Worm (Caenorhabditis elegans): ENCODE measurements around the gene Y116A8C.467.
A peak's percentile ranks its signal among the peaks of the same experiment; 100 is the strongest.
"Not testable (repeated sequence)": the region's sequence is repeated elsewhere in the genome, so short reads cannot be mapped to it uniquely, and the experiment has no call there.

Gene Y116A8C.467

DNA sequence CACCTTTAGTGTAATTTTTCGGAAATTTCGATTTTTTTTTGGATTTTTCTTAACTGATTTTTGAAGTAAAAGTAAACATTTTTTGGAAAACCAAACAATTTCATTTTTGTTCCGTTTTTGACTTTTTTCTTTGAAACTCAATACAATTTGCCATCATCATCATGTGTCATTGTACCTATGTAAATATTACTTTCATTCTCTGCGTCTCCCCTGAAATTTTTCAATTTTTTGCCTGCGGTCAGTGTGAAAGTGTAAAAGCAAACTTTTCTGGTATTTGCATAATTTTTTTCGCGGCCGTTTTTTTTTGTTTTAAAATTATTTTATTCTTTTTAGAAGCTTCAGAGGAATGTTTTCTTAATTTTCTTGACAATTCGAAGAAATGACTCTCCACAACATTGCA lies 30.1 kb upstream of the Y116A8C.467 start, which contains the start of gene Y116A8C.29:
TSS of gene Y116A8C.29 (plus strand) at position 328 of the 400 bp plus-strand sequence.
- no peak for TF ChIP-seq W03F9.2 (tag; optimal IDR thresholded peaks at IDR 0.05)
- TF ChIP-seq him-1 (tag; optimal IDR thresholded peaks at IDR 0.05), result no peak
- no peak for TF ChIP-seq dao-5 (tag; optimal IDR thresholded peaks at IDR 0.05)

DNA sequence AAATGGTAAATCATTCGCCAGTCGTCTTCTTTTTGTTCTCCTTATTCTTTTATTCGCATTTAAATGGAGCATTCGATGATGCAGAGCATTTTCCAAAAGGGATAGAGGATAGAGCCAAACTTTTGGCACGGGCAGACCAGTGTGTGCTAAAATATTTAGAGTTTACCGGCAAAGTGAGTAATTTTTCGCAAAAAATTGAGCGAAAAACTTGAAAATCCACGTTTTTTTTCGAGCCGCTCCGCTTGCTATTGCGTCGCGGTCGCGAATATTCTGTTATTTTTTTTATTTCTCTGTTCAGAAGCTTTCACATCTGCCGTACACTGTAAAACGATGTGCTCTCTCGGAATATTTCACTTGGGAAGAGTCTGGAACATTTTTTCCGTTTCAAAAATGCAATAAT lies 25.2 kb upstream of the Y116A8C.467 start, which contains the start of gene Y116A8C.43:
TSS of gene Y116A8C.43 (plus strand) at position 3 of the 400 bp plus-strand sequence.
- TF ChIP-seq him-1 (tag; optimal IDR thresholded peaks at IDR 0.05), result no peak
- TF ChIP-seq dao-5 (tag; optimal IDR thresholded peaks at IDR 0.05), result no peak
- no peak for TF ChIP-seq W03F9.2 (tag; optimal IDR thresholded peaks at IDR 0.05)

DNA sequence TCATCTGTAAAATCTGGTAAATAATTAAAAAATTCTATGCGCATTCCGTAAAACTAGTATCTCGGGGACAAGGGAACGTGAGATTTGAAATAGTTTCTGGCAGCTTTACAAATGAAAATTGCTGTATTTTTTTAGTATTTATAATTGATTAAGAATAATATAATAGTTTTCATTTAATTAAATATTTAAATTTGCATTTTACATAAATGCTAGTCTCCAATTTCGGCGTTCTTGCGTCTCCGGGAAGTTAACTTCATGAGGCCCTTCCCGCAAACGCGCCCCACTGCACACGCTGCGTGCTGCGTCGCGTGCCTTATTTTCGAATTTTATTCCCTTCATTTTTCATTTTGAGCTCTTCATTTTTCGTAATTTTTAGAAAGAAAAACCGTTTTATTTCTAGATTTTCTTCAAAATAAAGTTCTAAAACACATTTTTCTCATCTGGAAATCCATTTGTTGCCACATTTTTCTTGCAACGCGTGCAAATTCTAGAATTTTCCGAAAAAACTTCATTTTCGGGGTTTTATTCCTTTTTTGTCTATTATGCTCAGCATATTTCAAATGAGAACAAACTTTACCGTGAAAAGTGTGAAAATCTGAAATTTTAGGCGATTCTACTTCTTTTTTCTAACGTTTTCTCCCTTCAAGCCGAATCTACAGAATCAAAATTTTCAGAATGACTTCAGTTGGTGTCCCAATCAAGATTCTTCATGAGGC lies 23.9 kb upstream of the Y116A8C.467 start, which contains the start of the genes snx-13 and snr-1:
TSS of gene snx-13 (minus strand) at position 55 of the 716 bp plus-strand sequence.
TSS of gene snr-1 (plus strand) at position 666 of the 716 bp plus-strand sequence.
- TF ChIP-seq W03F9.2 (tag; optimal IDR thresholded peaks at IDR 0.05) (peak; percentile 89), dao-5 (tag; optimal IDR thresholded peaks at IDR 0.05) (peak; percentile 31), him-1 (tag; optimal IDR thresholded peaks at IDR 0.05) (peak; percentile 39)

DNA sequence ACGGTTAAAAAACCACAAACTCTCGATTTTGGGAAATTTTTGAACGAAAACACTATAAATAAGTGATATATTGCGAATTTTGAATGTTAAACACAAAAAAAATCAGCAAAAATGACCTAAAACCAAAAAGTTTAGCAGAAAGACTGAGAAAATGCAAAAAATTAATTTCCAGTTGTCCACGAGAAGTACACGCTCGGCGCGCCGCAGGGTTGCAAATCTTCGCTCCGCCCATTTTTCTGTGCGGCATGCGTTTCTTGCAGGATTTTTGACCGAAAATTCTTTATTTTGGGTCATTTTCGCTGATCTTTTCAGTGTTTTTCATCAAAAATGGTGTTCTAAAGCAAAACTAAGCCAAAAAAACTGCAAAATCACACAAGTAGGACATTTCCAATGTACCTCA lies 21.2 kb upstream of the Y116A8C.467 start:
- TF ChIP-seq dao-5 (tag; optimal IDR thresholded peaks at IDR 0.05) (no peak), W03F9.2 (tag; optimal IDR thresholded peaks at IDR 0.05) (no peak), him-1 (tag; optimal IDR thresholded peaks at IDR 0.05) (no peak)

DNA sequence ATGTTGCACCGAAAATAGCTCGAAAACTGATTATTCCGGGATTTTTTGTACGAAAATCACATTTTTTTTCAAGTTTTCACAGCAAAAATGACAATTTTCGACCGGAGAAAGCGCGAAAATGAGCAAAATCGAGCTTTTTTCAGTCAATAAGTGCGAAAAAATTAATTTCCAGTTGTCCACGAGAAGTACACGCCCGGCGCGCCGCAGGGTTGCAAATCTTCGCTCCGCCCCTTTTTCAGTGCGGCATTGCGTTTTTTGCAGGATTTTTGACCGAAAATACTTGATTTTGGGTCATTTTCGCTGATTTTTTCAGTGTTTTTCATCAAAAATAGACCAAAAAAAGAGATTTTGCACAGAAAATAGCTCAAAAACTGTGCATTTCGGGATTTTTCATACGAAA lies 20.7 kb upstream of the Y116A8C.467 start:
- no peak for TF ChIP-seq him-1 (tag; optimal IDR thresholded peaks at IDR 0.05)
- no peak for TF ChIP-seq dao-5 (tag; optimal IDR thresholded peaks at IDR 0.05)
- TF ChIP-seq W03F9.2 (tag; optimal IDR thresholded peaks at IDR 0.05), result no peak

DNA sequence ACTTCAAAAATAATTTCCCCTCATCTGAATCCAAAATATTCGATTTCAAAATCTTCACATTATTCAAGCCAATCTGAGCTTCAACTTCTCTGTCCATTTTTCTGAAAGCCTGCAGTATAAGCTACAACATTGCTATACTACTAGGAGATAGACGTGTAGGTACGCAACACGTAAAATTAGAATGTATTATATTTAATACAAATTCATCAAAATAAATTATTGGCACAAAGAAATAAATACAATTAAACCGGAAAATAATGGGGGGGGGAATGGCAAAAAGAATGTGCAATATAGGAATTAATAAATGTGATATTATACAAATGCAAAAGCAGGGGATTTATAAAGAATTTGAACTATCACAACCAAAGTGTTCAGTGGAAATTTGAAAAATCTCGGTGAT lies 15.0 kb upstream of the Y116A8C.467 start, which contains the start of gene Y116A8C.25:
TSS of gene Y116A8C.25 (minus strand) at position 101 of the 400 bp plus-strand sequence.
- no peak for TF ChIP-seq him-1 (tag; optimal IDR thresholded peaks at IDR 0.05)
- TF ChIP-seq W03F9.2 (tag; optimal IDR thresholded peaks at IDR 0.05), result no peak
- no peak for TF ChIP-seq dao-5 (tag; optimal IDR thresholded peaks at IDR 0.05)

DNA sequence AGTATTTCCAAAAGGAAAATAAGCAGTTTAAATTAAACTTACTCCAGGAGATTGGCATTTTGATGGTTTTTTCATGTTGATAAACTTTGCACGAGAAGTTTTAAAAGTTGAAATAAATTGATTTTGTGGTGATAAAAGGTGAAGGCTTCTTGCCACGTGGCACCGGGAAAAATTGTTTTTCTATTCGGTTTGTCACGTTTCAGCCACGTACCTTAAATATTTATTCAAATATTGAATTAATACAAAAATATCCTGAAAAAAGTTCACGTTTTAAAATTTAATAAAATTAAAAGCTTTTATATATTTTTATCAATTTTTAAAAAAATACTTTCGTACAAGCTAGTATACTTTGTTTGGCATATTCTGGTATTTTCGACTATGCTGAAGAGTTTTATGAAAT lies 7.2 kb upstream of the Y116A8C.467 start, which contains the start of gene Y116A8C.24:
TSS of gene Y116A8C.24 (minus strand) at position 101 of the 400 bp plus-strand sequence.
- not testable (repeated sequence) for TF ChIP-seq dao-5, him-1, W03F9.2 (tag; optimal IDR thresholded peaks at IDR 0.05)

DNA sequence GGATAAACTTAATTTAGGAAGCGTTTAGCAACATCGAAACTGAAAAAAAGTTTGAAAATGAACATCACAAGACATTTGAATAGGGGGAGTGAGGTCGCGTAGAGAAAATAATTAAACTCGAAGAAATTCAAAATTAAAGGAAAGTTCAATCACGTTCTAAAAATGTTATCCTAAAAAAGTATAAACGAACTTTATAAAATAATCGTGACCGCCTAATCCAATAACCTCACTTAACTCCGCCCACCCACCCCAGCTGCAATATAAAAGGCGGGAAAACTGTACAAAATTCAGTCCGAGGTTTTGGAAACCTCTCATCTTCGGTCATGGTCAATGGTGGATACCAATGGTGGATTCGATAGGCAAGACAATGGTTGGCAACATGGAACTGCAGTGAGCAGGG lies 1.3 kb upstream of the Y116A8C.467 start, which contains the start of gene Y116A8C.465:
TSS of gene Y116A8C.465 (plus strand) at position 301 of the 400 bp plus-strand sequence.
- not testable (repeated sequence) for TF ChIP-seq him-1, W03F9.2, dao-5 (tag; optimal IDR thresholded peaks at IDR 0.05)

DNA sequence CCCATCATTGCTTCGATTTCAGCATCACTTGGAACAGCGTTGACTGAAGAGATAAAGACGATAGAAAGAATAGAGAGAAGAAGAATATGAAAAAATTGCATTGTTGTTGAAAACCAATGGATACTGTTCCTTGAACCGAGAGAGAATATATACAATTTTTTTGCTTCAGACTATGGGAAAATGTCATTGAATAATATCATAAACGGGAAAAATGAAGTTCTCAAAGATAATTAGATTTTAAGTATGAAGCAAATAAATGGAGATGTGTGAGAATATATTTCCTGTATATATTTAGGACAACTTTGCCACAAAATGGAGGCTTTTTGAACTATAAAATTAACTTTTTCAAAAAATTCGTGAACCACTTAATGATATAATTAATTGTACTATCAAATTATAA lies 5.6 kb downstream of the Y116A8C.467 start, which contains the start of gene Y116A8C.44:
TSS of gene Y116A8C.44 (minus strand) at position 101 of the 400 bp plus-strand sequence.
- no peak for TF ChIP-seq dao-5 (tag; optimal IDR thresholded peaks at IDR 0.05)
- TF ChIP-seq him-1 (tag; optimal IDR thresholded peaks at IDR 0.05), result no peak
- TF ChIP-seq W03F9.2 (tag; optimal IDR thresholded peaks at IDR 0.05), result no peak

DNA sequence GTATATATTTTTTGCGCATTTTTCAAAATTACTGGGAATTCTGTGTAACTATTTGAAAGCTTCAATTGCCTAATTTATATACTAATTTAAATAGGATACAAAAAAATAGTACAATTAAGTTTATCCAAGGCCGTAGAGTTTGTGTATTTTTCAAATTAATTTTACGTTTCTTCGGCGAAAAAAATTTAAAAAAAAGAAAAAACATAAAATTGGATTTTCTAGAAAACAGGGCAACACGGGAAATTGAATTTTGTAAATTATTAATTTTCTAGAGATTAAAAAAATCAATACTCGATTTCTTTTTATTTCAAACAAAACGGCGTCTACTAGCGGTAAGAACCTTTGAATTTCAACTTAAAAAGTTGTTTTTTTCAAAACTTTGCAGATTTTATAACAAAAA lies 10.3 kb downstream of the Y116A8C.467 start, which contains the start of gene Y116A8C.23:
TSS of gene Y116A8C.23 (plus strand) at position 301 of the 400 bp plus-strand sequence.
- TF ChIP-seq dao-5 (tag; optimal IDR thresholded peaks at IDR 0.05) (no peak), him-1 (tag; optimal IDR thresholded peaks at IDR 0.05) (no peak), W03F9.2 (tag; optimal IDR thresholded peaks at IDR 0.05) (no peak)

DNA sequence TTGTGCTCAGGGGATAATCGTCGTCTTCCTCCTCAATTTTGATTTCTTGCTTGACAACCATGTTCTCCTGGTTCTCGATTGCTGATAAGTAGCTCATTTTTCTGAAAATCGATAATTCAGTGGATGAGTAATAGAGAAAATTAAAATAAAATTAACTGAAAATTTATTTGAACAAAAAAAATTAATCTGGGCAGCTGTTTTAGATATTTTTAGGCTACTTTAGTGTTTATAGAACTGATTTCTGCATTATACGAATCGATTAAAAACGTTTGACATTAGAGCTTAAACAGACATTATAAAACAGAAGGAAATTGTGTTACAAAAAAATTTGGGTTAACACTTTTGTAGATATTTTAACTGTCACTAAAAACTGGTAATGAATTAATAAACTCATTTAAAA lies 15.3 kb downstream of the Y116A8C.467 start, which contains the start of gene athp-3:
TSS of gene athp-3 (minus strand) at position 101 of the 400 bp plus-strand sequence.
- no peak for TF ChIP-seq dao-5 (tag; optimal IDR thresholded peaks at IDR 0.05)
- TF ChIP-seq him-1 (tag; optimal IDR thresholded peaks at IDR 0.05), result no peak

DNA sequence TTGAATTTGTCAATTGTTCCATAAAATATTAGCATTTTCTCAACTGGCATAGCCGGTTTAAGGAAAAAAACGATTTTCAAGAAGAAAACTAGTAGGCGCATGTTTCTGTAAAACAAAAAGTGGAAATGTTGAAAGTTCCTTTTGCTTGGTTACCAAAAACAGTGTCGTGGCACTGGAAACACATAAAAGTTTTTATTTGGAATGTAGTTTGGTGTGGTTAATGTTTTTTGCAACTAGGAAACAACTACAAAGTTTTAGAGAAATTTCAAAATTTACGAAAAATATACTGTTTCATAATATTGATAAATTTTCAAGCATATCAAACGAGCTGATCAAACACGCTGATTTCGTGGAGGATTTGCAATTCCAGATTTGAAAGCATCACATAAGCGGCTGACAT lies 17.9 kb downstream of the Y116A8C.467 start, which contains the start of gene clec-195:
TSS of gene clec-195 (minus strand) at position 101 of the 400 bp plus-strand sequence.
- no peak for TF ChIP-seq him-1 (tag; optimal IDR thresholded peaks at IDR 0.05)
- TF ChIP-seq dao-5 (tag; optimal IDR thresholded peaks at IDR 0.05), result no peak
- TF ChIP-seq W03F9.2 (tag; optimal IDR thresholded peaks at IDR 0.05), result no peak

DNA sequence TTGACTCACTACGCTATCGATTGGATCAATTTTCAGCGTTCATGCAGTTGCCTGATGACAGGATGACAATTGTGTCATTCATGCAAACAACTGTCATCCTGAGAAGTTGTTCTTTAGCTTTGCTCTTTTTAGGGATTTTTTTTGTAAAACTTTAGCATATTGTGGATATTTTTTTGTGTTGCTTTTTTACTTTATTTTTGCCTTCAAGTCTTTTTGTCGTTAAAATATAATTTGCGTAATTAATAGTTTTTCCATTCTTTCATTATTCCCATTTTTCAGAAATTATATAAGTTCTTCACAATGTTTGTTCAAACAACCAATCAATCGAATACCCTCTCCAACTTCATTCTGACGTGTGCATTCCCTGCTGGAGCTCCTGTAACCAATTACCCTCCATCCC lies 23.0 kb downstream of the Y116A8C.467 start, which contains the start of gene Y116A8C.20:
TSS of gene Y116A8C.20 (plus strand) at position 301 of the 400 bp plus-strand sequence.
- no peak for TF ChIP-seq him-1 (tag; optimal IDR thresholded peaks at IDR 0.05)
- no peak for TF ChIP-seq W03F9.2 (tag; optimal IDR thresholded peaks at IDR 0.05)
- TF ChIP-seq dao-5 (tag; optimal IDR thresholded peaks at IDR 0.05), result no peak

DNA sequence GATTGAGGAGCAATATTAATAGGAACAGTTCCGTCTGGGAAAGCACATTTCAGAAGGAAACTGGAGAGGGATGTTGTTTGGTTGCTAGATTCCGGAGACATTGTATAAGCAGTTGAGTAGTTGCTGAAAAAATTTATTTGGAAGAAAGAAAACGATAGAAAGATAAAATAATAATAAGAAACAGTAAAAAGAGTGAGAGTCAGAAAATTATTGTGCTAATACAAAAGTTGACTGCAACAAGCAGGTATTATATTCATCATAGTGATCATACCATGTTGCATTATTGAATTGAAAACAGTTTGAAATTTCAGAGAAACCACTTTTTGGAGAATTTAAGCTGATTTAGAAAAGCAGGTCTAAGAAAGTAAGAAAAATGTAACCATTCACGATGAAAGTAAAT lies 24.1 kb downstream of the Y116A8C.467 start, which contains the start of gene Y116A8C.19:
TSS of gene Y116A8C.19 (minus strand) at position 101 of the 400 bp plus-strand sequence.
- TF ChIP-seq W03F9.2 (tag; optimal IDR thresholded peaks at IDR 0.05), result no peak
- no peak for TF ChIP-seq dao-5 (tag; optimal IDR thresholded peaks at IDR 0.05)
- no peak for TF ChIP-seq him-1 (tag; optimal IDR thresholded peaks at IDR 0.05)

All from whole organism, L4/young adult.